Fruit fly (Drosophila melanogaster): ENCODE measurements around the gene shps.
A peak's percentile ranks its signal among the peaks of the same experiment; 100 is the strongest.

dm6 chr3R:24294784-24295555 is 15.6 kb downstream of the shps start, which contains the start of gene crb:
- TF ChIP-seq Mnt (GFP tag; optimal IDR thresholded peaks at IDR 0.05) (peak; percentile 66), CG7045 (GFP tag; optimal IDR thresholded peaks at IDR 0.05) (no peak)

Data from whole organism, adult.